Worm (Caenorhabditis elegans) whole organism, L1 larva: ENCODE results near the gene faah-4.

Experiments
- ceh-82 ChIP-seq, 3 experiments: fragments of 150-350 bp in 1 of 3; sonication (generic microtip) in 2 of 3; optimal IDR thresholded peaks; 2 replicates each; lab custom pipeline; 2014 to 2017; ENCODE audit warnings: missing biosample characterization in 3 of 3, missing genetic modification characterization in 3 of 3
- ceh-90 ChIP-seq: sonication (generic microtip); optimal IDR thresholded peaks from 2 replicates; lab custom pipeline; 2016; ENCODE audit warnings: missing genetic modification characterization, missing compliant biosample characterization
- dpl-1 ChIP-seq, 3 experiments: fragments of 150-350 bp in 2 of 3; sonication (generic microtip) in 1 of 3; optimal IDR thresholded peaks; 2 replicates each; lab custom pipeline; 2014 to 2017; ENCODE audit warnings: missing biosample characterization in 3 of 3, missing genetic modification characterization in 3 of 3, missing genetic modification reagents in 3 of 3
- jun-1 ChIP-seq: fragments of 150-350 bp; optimal IDR thresholded peaks from 2 replicates; lab custom pipeline; 2014; ENCODE audit warnings: missing biosample characterization, missing genetic modification reagents, missing genetic modification characterization
- lsy-2 ChIP-seq, 2 experiments: fragments of 150-350 bp; optimal IDR thresholded peaks; 2 replicates each; lab custom pipeline; 2014; ENCODE audit warnings: missing biosample characterization in 2 of 2, missing genetic modification characterization in 2 of 2
- nhr-20 ChIP-seq: sonication (generic microtip); optimal IDR thresholded peaks from 2 replicates; lab custom pipeline; 2016; ENCODE audit warnings: mild to moderate bottlenecking, missing genetic modification characterization, missing compliant biosample characterization
- nhr-237 ChIP-seq: fragments of 150-350 bp; optimal IDR thresholded peaks from 2 replicates; lab custom pipeline; 2014; ENCODE audit warnings: missing biosample characterization, missing genetic modification characterization
- swsn-7 ChIP-seq: sonication (generic microtip); optimal IDR thresholded peaks from 2 replicates; lab custom pipeline; 2016; ENCODE audit warnings: missing genetic modification characterization, missing compliant biosample characterization
- unc-130 ChIP-seq: fragments of 150-350 bp; optimal IDR thresholded peaks from 2 replicates; lab custom pipeline; 2017; ENCODE audit warnings: missing biosample characterization, missing genetic modification characterization, inconsistent platforms
- unc-30 ChIP-seq: sonication (generic microtip); optimal IDR thresholded peaks from 2 replicates; lab custom pipeline; 2017; ENCODE audit warnings: missing biosample characterization, missing genetic modification characterization
- ztf-11 ChIP-seq, 2 experiments: sonication (generic microtip); optimal IDR thresholded peaks; 2 replicates each; lab custom pipeline; 2016 to 2017; ENCODE audit warnings: missing genetic modification characterization in 2 of 2, missing biosample characterization in 1 of 2, missing compliant biosample characterization in 1 of 2

DNA sequence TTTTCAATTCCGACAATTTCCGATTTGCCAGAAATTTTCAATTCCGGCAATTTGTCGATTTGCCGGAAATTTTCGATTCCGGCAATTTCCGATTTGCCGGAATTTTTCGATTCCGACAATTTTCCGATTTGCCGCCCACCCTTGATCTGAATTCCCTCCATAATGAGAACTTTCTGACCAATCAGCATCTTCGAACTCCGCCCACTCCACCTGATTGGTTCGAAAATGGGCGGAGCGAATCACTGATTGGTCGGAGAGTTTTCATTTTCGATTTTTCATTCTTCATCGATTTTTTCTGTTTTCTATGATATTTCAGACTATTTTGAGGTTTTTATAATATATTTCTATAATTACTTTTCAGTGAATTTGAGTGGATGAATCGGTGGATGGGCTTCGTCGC is 44.5 kb upstream of the faah-4 start:
- TF ChIP-seq unc-30 (tag; lab: Kevin White, UChicago) (no peak), unc-130 (tag; lab: Kevin White, UChicago) (no peak), dpl-1 (GFP tag; optimal IDR thresholded peaks at IDR 0.05; lab: Kevin White, UChicago) (no peak), swsn-7 (no peak), ceh-82 (tag; optimal IDR thresholded peaks at IDR 0.05; lab: Kevin White, UChicago) (no peak), ztf-11 (tag; optimal IDR thresholded peaks at IDR 0.05; lab: Kevin White, UChicago) (no peak), ceh-90 (tag; lab: Kevin White, UChicago) (no peak), nhr-20 (tag; lab: Kevin White, UChicago) (no peak), jun-1 (no peak), lsy-2 (tag; optimal IDR thresholded peaks at IDR 0.05; lab: Kevin White, UChicago) (no peak), nhr-237 (tag; lab: Kevin White, UChicago) (no peak)
